Fruit fly (Drosophila melanogaster) S2 (cell line): ENCODE data around the gene Gga.

Experiments used
- CG8478 ChIP-seq: fragments of >200 bp; optimal IDR thresholded peaks from 2 replicates; lab custom pipeline; 2018
- CTCF ChIP-seq, 2 experiments: fragments of >200 bp; optimal IDR thresholded peaks; 2 replicates each; lab custom pipeline; 2018

The Gga gene

DNA sequence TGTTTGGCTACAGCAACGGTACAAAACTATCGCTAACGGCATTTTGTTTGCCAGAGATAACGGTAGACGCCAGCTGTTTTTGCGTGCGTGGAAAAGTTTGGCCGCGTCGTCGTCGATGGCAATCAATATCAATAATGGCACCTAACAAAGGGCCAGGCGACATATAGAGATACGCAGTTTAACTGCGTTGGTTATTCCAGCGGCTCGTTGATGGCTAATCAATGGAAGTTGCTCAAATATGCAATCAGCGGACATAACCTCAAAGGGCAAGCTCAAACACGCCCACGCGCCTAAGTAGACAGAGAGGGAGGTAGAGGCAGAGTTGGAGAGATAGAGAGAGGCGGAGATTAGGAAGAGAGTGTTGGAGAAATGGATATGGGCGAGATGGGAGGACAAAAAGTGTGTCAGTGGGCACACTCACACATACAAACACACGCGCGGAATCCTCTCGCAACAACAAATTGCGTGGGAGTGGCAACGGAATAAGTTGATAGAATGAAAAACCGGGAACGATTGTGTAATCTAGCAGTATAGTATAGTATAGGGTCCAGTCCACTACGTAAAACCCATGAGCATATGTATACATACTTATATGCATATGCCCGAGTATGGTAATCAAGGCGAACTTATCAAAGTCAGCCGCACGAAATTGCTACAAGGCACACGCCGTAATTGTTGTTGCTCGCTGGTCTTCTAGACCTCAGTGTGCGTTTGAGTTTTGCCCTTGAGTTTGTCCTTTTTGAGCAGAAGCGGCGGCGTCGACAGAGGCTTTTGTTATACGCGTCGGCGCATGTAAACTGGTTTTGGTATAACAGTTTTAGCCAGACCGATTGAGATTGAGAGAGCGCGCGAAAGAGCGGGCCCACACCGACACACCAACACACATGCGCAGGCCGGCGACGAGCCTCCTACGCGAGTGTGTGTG lies 1.4 kb upstream of the Gga start:
- TF ChIP-seq CTCF (optimal IDR thresholded peaks at IDR 0.05; lab: Kevin White, UChicago) (no peak), CG8478 (lab: Kevin White, UChicago) (no peak)

DNA sequence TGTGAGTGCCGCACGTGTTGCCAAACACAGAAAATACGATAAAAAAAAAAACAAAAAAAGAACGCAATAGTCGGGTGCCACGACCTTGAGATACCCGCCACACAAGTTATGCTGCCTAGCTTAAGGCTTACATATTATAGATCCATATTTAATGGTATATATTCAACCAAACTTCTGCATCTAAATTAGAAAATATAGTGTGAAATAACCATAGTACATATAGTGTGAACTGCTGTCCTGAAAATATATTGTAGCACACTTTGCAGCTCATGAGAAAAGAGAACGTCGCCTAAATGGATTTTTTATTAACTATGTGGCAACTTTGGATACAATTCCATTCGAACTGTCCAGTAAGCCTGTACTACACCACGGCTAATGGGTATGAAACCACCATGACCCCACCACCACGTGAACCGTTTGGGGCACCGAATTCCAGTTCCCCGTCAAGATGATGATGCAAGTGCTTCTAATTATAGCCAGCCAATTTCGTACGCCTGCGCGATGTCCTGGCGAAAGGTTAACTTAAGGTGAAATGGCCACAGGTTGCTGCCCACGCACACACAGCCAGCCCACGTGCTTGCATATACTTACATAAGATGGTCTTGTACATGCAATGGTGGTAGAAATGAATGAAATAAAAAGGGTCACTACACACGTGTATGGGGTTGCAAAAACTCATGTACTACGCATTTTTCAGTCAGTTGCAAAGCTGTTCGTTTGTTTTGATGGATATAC lies 580 bp upstream of the Gga start:
- TF ChIP-seq CTCF (optimal IDR thresholded peaks at IDR 0.05; lab: Kevin White, UChicago) (peak in 1 of 2 experiments; percentile 21), CG8478 (lab: Kevin White, UChicago) (no peak)

dm6 chrX:9605783-9606182 lies 5.0 kb downstream of the Gga start, which contains the start of gene Lst8:
Gene Lst8 (minus strand): TSS chrX:9605969.
- no peak for TF ChIP-seq CTCF (optimal IDR thresholded peaks at IDR 0.05; lab: Kevin White, UChicago)
- TF ChIP-seq CG8478 (lab: Kevin White, UChicago) = no peak

- no peak for TF ChIP-seq CG8478 (lab: Kevin White, UChicago)
- peak; percentile 74 to 77 for TF ChIP-seq CTCF (optimal IDR thresholded peaks at IDR 0.05; lab: Kevin White, UChicago)
Observed at dm6 chrX:9608727-9609419, 8.0 kb downstream of the Gga start, which contains the start of the genes LysRS and Hecw. Gene LysRS (minus strand): TSS chrX:9608884. Gene Hecw (plus strand): TSS chrX:9608946.

- TF ChIP-seq CG8478 (lab: Kevin White, UChicago) (no peak), CTCF (optimal IDR thresholded peaks at IDR 0.05; lab: Kevin White, UChicago) (no peak)
Observed at dm6 chrX:9615471-9615870, 14.6 kb downstream of the Gga start.

dm6 chrX:9617598-9618076 lies 16.8 kb downstream of the Gga start:
- TF ChIP-seq CG8478 (lab: Kevin White, UChicago) (no peak), CTCF (optimal IDR thresholded peaks at IDR 0.05; lab: Kevin White, UChicago) (no peak)

DNA sequence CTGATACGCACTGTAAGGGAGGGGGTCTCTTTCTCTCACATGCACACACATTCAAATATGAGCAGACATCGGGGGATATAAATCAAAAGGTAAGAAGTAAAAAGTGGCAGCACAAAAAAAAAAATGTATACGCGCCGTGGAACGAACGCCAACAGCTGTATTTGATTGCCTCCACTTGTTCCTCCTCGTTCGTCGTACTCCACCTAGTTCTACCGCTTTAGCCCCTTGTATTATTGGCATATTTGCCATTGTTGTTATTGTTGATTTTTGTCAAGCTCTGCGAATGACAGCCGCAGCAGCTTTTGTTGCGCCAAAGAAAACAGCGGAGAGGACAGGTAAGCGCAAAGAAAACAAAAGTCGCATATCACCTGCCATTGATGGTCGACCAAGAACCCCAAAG lies 36.0 kb downstream of the Gga start:
- TF ChIP-seq CTCF (optimal IDR thresholded peaks at IDR 0.05; lab: Kevin White, UChicago) = no peak
- no peak for TF ChIP-seq CG8478 (lab: Kevin White, UChicago)

DNA sequence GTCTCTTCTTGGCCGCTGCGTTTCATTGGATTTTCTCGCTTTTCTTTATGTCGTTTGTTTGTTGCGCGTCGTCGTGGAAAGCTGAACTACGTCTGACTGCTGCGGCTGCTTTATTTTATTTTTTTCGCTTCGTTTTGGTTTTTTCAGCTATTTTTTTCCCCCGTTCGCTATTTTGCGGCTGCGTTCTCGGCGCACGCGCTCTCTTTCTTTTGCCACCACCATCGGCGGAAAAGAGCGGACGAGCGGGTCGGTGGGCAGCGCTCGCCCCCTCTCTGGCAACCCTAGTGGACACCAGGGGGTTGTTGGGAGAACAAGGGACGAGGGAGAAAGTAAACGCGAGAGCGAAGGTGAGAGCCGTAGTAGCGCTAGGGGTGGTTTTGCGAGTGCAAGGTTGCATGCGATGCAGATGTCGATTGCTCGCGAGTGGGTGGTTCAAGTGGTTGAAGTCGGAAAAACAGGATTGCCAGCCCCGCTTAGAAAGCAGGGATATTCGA lies 38.1 kb downstream of the Gga start:
- TF ChIP-seq CTCF (optimal IDR thresholded peaks at IDR 0.05; lab: Kevin White, UChicago) (no peak), CG8478 (lab: Kevin White, UChicago) (no peak)

DNA sequence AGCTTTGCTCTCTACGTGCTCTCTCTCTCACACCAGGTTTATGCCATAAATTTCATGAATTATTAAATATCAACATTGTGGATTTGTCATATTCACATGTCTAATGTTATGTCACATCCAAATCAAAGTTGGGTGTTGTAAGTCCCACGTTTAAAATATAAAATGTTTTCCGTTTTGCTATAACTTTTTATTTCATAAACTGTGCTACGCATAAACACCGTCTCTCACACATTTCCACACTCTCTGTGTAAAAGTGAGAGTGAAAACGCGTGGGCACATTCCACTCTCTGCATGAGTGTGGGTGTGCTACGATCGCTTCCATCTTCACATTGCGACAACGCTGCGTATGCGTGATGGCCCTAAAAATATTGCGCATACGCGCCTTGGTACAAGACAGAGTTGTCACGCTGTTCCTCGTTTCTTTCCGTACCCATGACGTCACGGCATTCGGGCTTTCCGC lies 39.9 kb downstream of the Gga start:
- TF ChIP-seq CTCF (optimal IDR thresholded peaks at IDR 0.05; lab: Kevin White, UChicago) = no peak
- no peak for TF ChIP-seq CG8478 (lab: Kevin White, UChicago)

DNA sequence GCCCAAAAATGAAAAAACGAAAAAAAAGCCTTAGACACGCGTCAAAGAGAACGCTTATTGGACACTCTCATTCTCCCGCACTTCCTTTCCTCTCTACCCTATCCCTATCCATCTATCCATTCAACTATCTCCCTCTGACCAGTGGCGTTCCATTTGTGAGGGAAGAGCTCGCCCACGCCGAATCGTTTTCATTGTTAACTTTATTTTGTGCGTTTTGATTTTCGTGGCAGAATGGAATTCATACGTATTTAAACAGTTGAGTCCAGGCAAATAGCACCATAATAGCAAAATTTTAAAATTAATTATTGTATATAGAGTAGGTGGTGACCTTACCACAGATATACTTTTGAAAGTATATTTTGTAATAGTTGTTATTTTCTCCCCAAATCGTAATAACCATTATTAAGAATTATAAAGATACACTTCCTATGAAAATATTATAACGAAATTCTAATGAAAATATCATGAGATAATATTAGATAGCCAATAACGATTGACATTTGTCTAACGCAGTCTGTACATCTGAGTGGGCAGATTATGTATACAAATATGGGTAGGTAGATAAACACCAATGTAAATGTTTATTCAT lies 40.4 kb downstream of the Gga start:
- TF ChIP-seq CG8478 (lab: Kevin White, UChicago) (no peak), CTCF (optimal IDR thresholded peaks at IDR 0.05; lab: Kevin White, UChicago) (no peak)

DNA sequence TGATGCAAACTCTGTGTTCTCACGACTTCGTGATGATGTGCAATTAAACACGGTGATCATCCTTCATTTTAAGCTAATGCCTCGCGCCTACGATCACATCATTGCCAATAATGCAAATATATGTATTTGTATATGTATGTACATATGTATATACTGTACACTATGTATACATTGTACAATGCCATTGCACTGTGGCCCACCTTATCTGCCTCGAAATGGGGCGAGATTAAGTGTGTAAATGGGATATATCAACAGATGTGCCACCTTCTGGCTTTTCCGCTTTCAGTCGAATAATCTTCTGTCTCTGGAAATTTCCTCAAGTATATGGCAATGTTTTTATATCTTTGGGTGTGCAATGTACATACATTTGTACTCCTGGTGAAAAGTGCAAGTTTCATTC lies 44.0 kb downstream of the Gga start:
- no peak for TF ChIP-seq CTCF (optimal IDR thresholded peaks at IDR 0.05; lab: Kevin White, UChicago)
- no peak for TF ChIP-seq CG8478 (lab: Kevin White, UChicago)

DNA sequence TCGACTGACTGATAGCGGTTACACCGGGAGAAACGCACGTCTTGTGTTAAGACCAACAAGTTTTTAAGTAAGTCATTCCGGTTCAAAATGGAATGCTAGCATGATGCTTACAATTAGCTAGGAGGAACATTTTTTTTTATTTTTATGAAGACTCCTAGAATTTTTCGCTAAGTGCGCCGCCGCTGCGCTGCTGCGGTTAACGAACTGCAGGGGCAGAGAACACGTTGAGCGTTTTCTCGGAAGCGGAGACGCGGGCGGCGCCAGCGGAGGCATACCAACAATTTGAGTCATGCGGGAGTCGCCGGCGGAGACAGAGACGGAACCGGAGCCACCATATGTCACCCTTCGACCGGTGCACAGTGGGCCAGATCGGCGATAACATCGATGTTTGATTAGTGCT lies 45.2 kb downstream of the Gga start:
- TF ChIP-seq CTCF (optimal IDR thresholded peaks at IDR 0.05; lab: Kevin White, UChicago) = no peak
- no peak for TF ChIP-seq CG8478 (lab: Kevin White, UChicago)

DNA sequence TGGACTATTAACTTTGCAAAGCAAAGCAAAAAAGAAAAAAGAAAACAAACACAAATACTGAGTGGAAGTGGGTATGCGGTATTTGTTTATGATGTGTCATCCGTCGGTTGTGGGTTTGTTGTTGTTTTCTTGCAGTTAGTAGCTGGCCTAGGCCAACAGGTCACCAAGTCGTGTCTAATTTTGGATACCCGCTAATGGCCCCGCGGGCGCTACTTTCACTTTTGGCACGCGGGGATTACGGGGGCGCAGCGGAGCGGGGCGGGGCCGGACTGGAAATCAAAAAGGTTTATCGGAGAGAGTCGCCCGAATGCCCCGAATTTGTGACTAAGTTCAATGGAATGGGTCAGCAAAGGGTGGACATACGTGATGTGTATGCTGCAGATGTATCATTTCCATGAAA lies 46.2 kb downstream of the Gga start:
- no peak for TF ChIP-seq CG8478 (lab: Kevin White, UChicago)
- TF ChIP-seq CTCF (optimal IDR thresholded peaks at IDR 0.05; lab: Kevin White, UChicago) = no peak

- TF ChIP-seq CTCF (optimal IDR thresholded peaks at IDR 0.05; lab: Kevin White, UChicago) = no peak
- no peak for TF ChIP-seq CG8478 (lab: Kevin White, UChicago)
Observed at dm6 chrX:9650048-9650447, 49.2 kb downstream of the Gga start.
